Worm (Caenorhabditis elegans) whole organism, L4 larva: ENCODE measurements around the gene T10D4.7.

Experiments
- F10B5.3 ChIP-seq: sonication (generic microtip); optimal IDR thresholded peaks from 2 replicates; lab custom pipeline; 2016; ENCODE audit warnings: mild to moderate bottlenecking, missing genetic modification characterization, missing compliant biosample characterization
- F37D6.2 ChIP-seq: sonication (generic microtip); optimal IDR thresholded peaks from 2 replicates; lab custom pipeline; 2016; ENCODE audit warnings: mild to moderate bottlenecking, missing genetic modification characterization, missing compliant biosample characterization
- F44E2.7 ChIP-seq: fragments of 200-800 bp; sonication (Bioruptor generic); IDR thresholded peaks from 2 replicates; pipeline ENCODE4 v2.1.2; 2022; ENCODE audit warnings: missing genetic modification characterization, missing compliant biosample characterization
- F49E8.2 ChIP-seq: sonication (generic microtip); optimal IDR thresholded peaks from 2 replicates; lab custom pipeline; 2016; ENCODE audit warnings: missing compliant biosample characterization, mild to moderate bottlenecking, missing genetic modification characterization, borderline replicate concordance
- R02D3.7 ChIP-seq: fragments of 150-350 bp; sonication (generic microtip); optimal IDR thresholded peaks from 3 replicates; lab custom pipeline; 2014; ENCODE audit warnings: missing biosample characterization, missing genetic modification characterization
- Y48G9A.11 ChIP-seq: fragments of 200-800 bp; sonication (Bioruptor generic); IDR thresholded peaks from 2 replicates; pipeline ENCODE4 v1.3.6; 2022; ENCODE audit warnings: missing genetic modification reagents, missing genetic modification characterization, missing compliant biosample characterization
- Y5F2A.4 ChIP-seq: fragments of 200-800 bp; sonication (Bioruptor generic); optimal IDR thresholded peaks from 2 replicates; lab custom pipeline; 2018; ENCODE audit warnings: mild to moderate bottlenecking, missing genetic modification characterization, missing compliant biosample characterization
- ZK337.2 ChIP-seq: fragments of 200-800 bp; sonication (Bioruptor generic); IDR thresholded peaks from 2 replicates; pipeline ENCODE4 v1.3.6; 2022; ENCODE audit warnings: missing genetic modification reagents, missing genetic modification characterization, missing compliant biosample characterization
- ZK546.5 ChIP-seq, 2 experiments: sonication (generic microtip); optimal IDR thresholded peaks; 2 replicates each; lab custom pipeline; 2017; ENCODE audit warnings: missing biosample characterization in 2 of 2, missing genetic modification characterization in 2 of 2
- aha-1 ChIP-seq: fragments of 150-350 bp; peaks from one replicate; lab custom pipeline; 2014; ENCODE audit warnings: missing biosample characterization, missing genetic modification characterization
- ama-1 ChIP-seq: fragments of 150-350 bp; optimal IDR thresholded peaks from 2 replicates; lab custom pipeline; 2014; ENCODE audit warnings: inconsistent platforms, mixed read lengths
- arid-1 ChIP-seq: fragments of 200-800 bp; sonication (Bioruptor generic); conservative IDR thresholded peaks from 2 replicates; pipeline ENCODE4 v1.3.6; 2022; ENCODE audit warnings: missing genetic modification reagents, missing genetic modification characterization, missing compliant biosample characterization
- attf-4 ChIP-seq: sonication (generic microtip); optimal IDR thresholded peaks from 3 replicates; lab custom pipeline; 2017; ENCODE audit warnings: missing biosample characterization, missing genetic modification characterization
- ceh-44 ChIP-seq: fragments of 200-800 bp; sonication (Bioruptor generic); IDR thresholded peaks from 2 replicates; pipeline ENCODE4 v1.3.6; 2022; ENCODE audit warnings: missing genetic modification reagents, missing genetic modification characterization, missing compliant biosample characterization
- cey-2 ChIP-seq: sonication (generic microtip); optimal IDR thresholded peaks from 3 replicates; lab custom pipeline; 2017; ENCODE audit warnings: missing genetic modification characterization, mild to moderate bottlenecking, missing compliant biosample characterization, antibody characterized with exemption, borderline replicate concordance; ENCODE audit not compliant: insufficient read depth
- ctbp-1 ChIP-seq: fragments of 200-800 bp; sonication (Bioruptor generic); IDR thresholded peaks from 2 replicates; pipeline ENCODE4 v1.3.6; 2022; ENCODE audit warnings: missing genetic modification reagents, missing genetic modification characterization, missing compliant biosample characterization
- daf-12 ChIP-seq: fragments of 150-350 bp; optimal IDR thresholded peaks from 2 replicates; lab custom pipeline; 2014; ENCODE audit warnings: missing biosample characterization, missing genetic modification reagents, missing genetic modification characterization
- daf-16 ChIP-seq, 3 experiments: sonication (generic microtip); optimal IDR thresholded peaks; 2 replicates each; lab custom pipeline; 2016 to 2017; ENCODE audit warnings: missing genetic modification characterization in 3 of 3, missing genetic modification reagents in 3 of 3, mild to moderate bottlenecking in 2 of 3, missing compliant biosample characterization in 2 of 3, missing biosample characterization in 1 of 3, moderate library complexity in 1 of 3
- duxl-1 ChIP-seq: sonication (generic microtip); optimal IDR thresholded peaks from 2 replicates; lab custom pipeline; 2016; ENCODE audit warnings: mild to moderate bottlenecking, missing genetic modification characterization, moderate library complexity, missing compliant biosample characterization; ENCODE audit not compliant: poor library complexity
- dve-1 ChIP-seq: sonication (generic microtip); optimal IDR thresholded peaks from 2 replicates; lab custom pipeline; 2017; ENCODE audit warnings: antibody characterized with exemption, mild to moderate bottlenecking, missing genetic modification characterization, missing compliant biosample characterization; ENCODE audit not compliant: insufficient read depth
- gei-8 ChIP-seq: fragments of 200-800 bp; sonication (Bioruptor generic); optimal IDR thresholded peaks from 2 replicates; lab custom pipeline; 2018; ENCODE audit warnings: mild to moderate bottlenecking, missing genetic modification characterization, missing compliant biosample characterization
- jun-1 ChIP-seq: fragments of 150-350 bp; optimal IDR thresholded peaks from 2 replicates; lab custom pipeline; 2014; ENCODE audit warnings: missing biosample characterization, missing genetic modification reagents, missing genetic modification characterization
- lim-7 ChIP-seq: fragments of 200-800 bp; sonication (Bioruptor generic); IDR thresholded peaks from 2 replicates; pipeline ENCODE4 v1.3.6; 2022; ENCODE audit warnings: missing genetic modification characterization, missing compliant biosample characterization
- lin-1 ChIP-seq: fragments of 200-800 bp; sonication (Bioruptor generic); IDR thresholded peaks from 2 replicates; pipeline ENCODE4 v1.3.6; 2022; ENCODE audit warnings: missing genetic modification reagents, missing genetic modification characterization, missing compliant biosample characterization
- lin-13 ChIP-seq: fragments of 150-350 bp; optimal IDR thresholded peaks from 2 replicates; lab custom pipeline; 2014; ENCODE audit warnings: missing biosample characterization, missing genetic modification reagents, missing genetic modification characterization
- lin-29 ChIP-seq: fragments of 200-800 bp; sonication (Bioruptor generic); IDR thresholded peaks from 2 replicates; pipeline ENCODE4 v1.3.6; 2022; ENCODE audit warnings: missing genetic modification reagents, missing genetic modification characterization, missing compliant biosample characterization
- lin-39 ChIP-seq: fragments of 150-350 bp; optimal IDR thresholded peaks from 2 replicates; lab custom pipeline; 2014; ENCODE audit warnings: missing biosample characterization, missing genetic modification reagents, missing genetic modification characterization
- madf-9 ChIP-seq: fragments of 200-800 bp; sonication (Bioruptor generic); conservative IDR thresholded peaks from 2 replicates; pipeline ENCODE4 v1.3.6; 2022; ENCODE audit warnings: missing genetic modification reagents, missing genetic modification characterization, missing compliant biosample characterization
- mxl-2 ChIP-seq: fragments of 200-800 bp; sonication (Bioruptor generic); conservative IDR thresholded peaks from 2 replicates; pipeline ENCODE4 v1.3.6; 2022; ENCODE audit warnings: missing genetic modification reagents, missing genetic modification characterization, missing compliant biosample characterization
- nhr-237 ChIP-seq: sonication (generic microtip); optimal IDR thresholded peaks from 2 replicates; lab custom pipeline; 2017; ENCODE audit warnings: missing biosample characterization, missing genetic modification characterization
- nhr-48 ChIP-seq: sonication (generic microtip); optimal IDR thresholded peaks from 2 replicates; lab custom pipeline; 2016; ENCODE audit warnings: mild to moderate bottlenecking, missing genetic modification characterization, missing compliant biosample characterization
- php-3 ChIP-seq: fragments of 200-800 bp; sonication (Bioruptor generic); IDR thresholded peaks from 2 replicates; pipeline ENCODE4 v1.3.6; 2022; ENCODE audit warnings: missing genetic modification reagents, missing genetic modification characterization, missing compliant biosample characterization
- pqm-1 ChIP-seq: sonication (generic microtip); optimal IDR thresholded peaks from 2 replicates; lab custom pipeline; 2017; ENCODE audit warnings: missing biosample characterization, missing genetic modification characterization
- sdz-12 ChIP-seq: fragments of 200-800 bp; sonication (Bioruptor generic); optimal IDR thresholded peaks from 2 replicates; lab custom pipeline; 2018; ENCODE audit warnings: mild to moderate bottlenecking, missing genetic modification characterization, missing compliant biosample characterization
- set-16 ChIP-seq: fragments of 200-800 bp; sonication (Bioruptor generic); IDR thresholded peaks from 2 replicates; pipeline ENCODE4 v1.3.6; 2022; ENCODE audit warnings: missing genetic modification reagents, missing genetic modification characterization, missing compliant biosample characterization
- snpc-1.2 ChIP-seq: fragments of 200-800 bp; sonication (Bioruptor generic); IDR thresholded peaks from 2 replicates; pipeline ENCODE4 v1.3.6; 2022; ENCODE audit warnings: missing genetic modification reagents, missing genetic modification characterization, missing compliant biosample characterization
- spr-3 ChIP-seq: fragments of 200-800 bp; sonication (Bioruptor generic); optimal IDR thresholded peaks from 2 replicates; lab custom pipeline; 2018; ENCODE audit warnings: mild to moderate bottlenecking, missing genetic modification characterization, missing compliant biosample characterization
- tra-1 ChIP-seq: fragments of 200-800 bp; sonication (Bioruptor generic); IDR thresholded peaks from 2 replicates; pipeline ENCODE4 v1.3.6; 2022; ENCODE audit warnings: missing genetic modification reagents, missing genetic modification characterization, missing compliant biosample characterization
- unc-39 ChIP-seq: sonication (generic microtip); optimal IDR thresholded peaks from 2 replicates; lab custom pipeline; 2017; ENCODE audit warnings: missing biosample characterization, missing genetic modification characterization
- unc-62 ChIP-seq, 3 experiments: fragments of 150-350 bp in 1 of 3; sonication (generic microtip); optimal IDR thresholded peaks in 2 of 3; peaks in 1 of 3; 1 replicate in 1 of 3; 2 replicates in 2 of 3; lab custom pipeline; 2014 to 2017; ENCODE audit warnings: missing biosample characterization in 3 of 3, missing genetic modification characterization in 3 of 3, missing genetic modification reagents in 3 of 3, missing genotype in 1 of 3
- zag-1 ChIP-seq: fragments of 150-350 bp; optimal IDR thresholded peaks from 2 replicates; lab custom pipeline; 2014; ENCODE audit warnings: missing biosample characterization, missing genetic modification characterization
- zfp-2 ChIP-seq: sonication (generic microtip); optimal IDR thresholded peaks from 2 replicates; lab custom pipeline; 2016; ENCODE audit warnings: mild to moderate bottlenecking, missing genetic modification characterization, missing compliant biosample characterization

The T10D4.7 gene

ce11 chrII:3096060-3096459 is 21.5 kb upstream of the T10D4.7 start, which contains the start of gene srg-23:
srg-23 (minus strand) TSS chrII:3096160.
- TF ChIP-seq sdz-12 (GFP tag; lab: Kevin White, UChicago) (no peak), dve-1 (no peak), zag-1 (tag; lab: Kevin White, UChicago) (no peak), ceh-44 (GFP tag; lab: Robert Waterston, UW) (no peak), spr-3 (GFP tag; lab: Kevin White, UChicago) (no peak), mxl-2 (GFP tag; lab: Robert Waterston, UW) (no peak), arid-1 (no peak), nhr-48 (tag; lab: Kevin White, UChicago) (no peak), ama-1 (lab: Kevin White, UChicago) (no peak), ctbp-1 (no peak), duxl-1 (tag; lab: Kevin White, UChicago) (no peak), F44E2.7 (GFP tag; lab: Robert Waterston, UW) (no peak), zfp-2 (no peak), pqm-1 (tag; lab: Kevin White, UChicago) (no peak), unc-39 (tag; lab: Kevin White, UChicago) (no peak), unc-62 (GFP tag; optimal IDR thresholded peaks at IDR 0.05 in 1 of 2; lab: Kevin White, UChicago) (no peak), unc-62 (tag; optimal IDR thresholded peaks at IDR 0.05; lab: Kevin White, UChicago) (no peak), set-16 (no peak), lin-39 (tag; lab: Kevin White, UChicago) (no peak), ZK337.2 (GFP tag; lab: Robert Waterston, UW) (no peak)

- TF ChIP-seq lin-13 (GFP tag; lab: Kevin White, UChicago) (no peak), Y48G9A.11 (no peak)
These were observed 20.7 kb upstream of the T10D4.7 start, which contains the start of gene Y25C1A.14 for ce11 chrII:3096857-3097256. Y25C1A.14 (minus strand) TSS chrII:3096957.

ce11 chrII:3100546-3100945 is 17.0 kb upstream of the T10D4.7 start, which contains the start of gene srg-24:
srg-24 (minus strand) TSS chrII:3100646.
- TF ChIP-seq gei-8 (GFP tag; lab: Kevin White, UChicago) (no peak), daf-16 (GFP tag; optimal IDR thresholded peaks at IDR 0.05; lab: Kevin White, UChicago) (no peak), daf-16 (tag; optimal IDR thresholded peaks at IDR 0.05; lab: Kevin White, UChicago) (no peak), Y48G9A.11 (no peak), F49E8.2 (tag; lab: Kevin White, UChicago) (no peak), aha-1 (tag; lab: Kevin White, UChicago) (no peak), snpc-1.2 (GFP tag; lab: Robert Waterston, UW) (no peak), php-3 (GFP tag; lab: Robert Waterston, UW) (no peak), F10B5.3 (tag; lab: Kevin White, UChicago) (no peak), ama-1 (lab: Kevin White, UChicago) (no peak), Y5F2A.4 (GFP tag; lab: Kevin White, UChicago) (no peak), zfp-2 (no peak), cey-2 (tag; lab: Kevin White, UChicago) (no peak), lin-1 (GFP tag; lab: Robert Waterston, UW) (no peak), lim-7 (no peak), madf-9 (GFP tag; lab: Robert Waterston, UW) (no peak), F37D6.2 (tag; lab: Kevin White, UChicago) (no peak)
- TF ChIP-seq, all 104 proteins: peak for 0

ce11 chrII:3102018-3102417 is 15.6 kb upstream of the T10D4.7 start, which contains the start of gene clec-121:
clec-121 (plus strand) TSS chrII:3102318.
- no peak for TF ChIP-seq gei-8 (GFP tag; lab: Kevin White, UChicago)
- TF ChIP-seq tra-1, result no peak
- no peak for TF ChIP-seq F49E8.2 (tag; lab: Kevin White, UChicago)
- no peak for TF ChIP-seq nhr-237 (tag; lab: Kevin White, UChicago)
- no peak for TF ChIP-seq daf-12
- no peak for TF ChIP-seq jun-1
- no peak for TF ChIP-seq ZK546.5 (tag; optimal IDR thresholded peaks at IDR 0.05; lab: Kevin White, UChicago)
- no peak for TF ChIP-seq attf-4 (tag; lab: Kevin White, UChicago)
- no peak for TF ChIP-seq lin-29 (GFP tag; lab: Robert Waterston, UW)
- TF ChIP-seq R02D3.7 (tag; lab: Kevin White, UChicago), result no peak
- TF ChIP-seq lin-1 (GFP tag; lab: Robert Waterston, UW), result no peak
